Fruit fly (Drosophila melanogaster): Measurements from ENCODE around the gene CG13733.

Gene CG13733

dm6 chr3L:17433555-17433954, 45.2 kb downstream of the CG13733 start, which contains the start of the genes Coq4 and CG32176 (continued):
- peak; percentile 92 for TF ChIP-seq CG10431 (GFP tag; optimal IDR thresholded peaks at IDR 0.05)
- TF ChIP-seq CG10462 (GFP tag; optimal IDR thresholded peaks at IDR 0.05) = peak; percentile 98
- TF ChIP-seq Dref (GFP tag; IDR thresholded peaks at IDR 0.05) = peak; percentile 47
- TF ChIP-seq B-H2 (GFP tag; optimal IDR thresholded peaks at IDR 0.05) = peak; percentile 98
- TF ChIP-seq CG10147 (GFP tag; optimal IDR thresholded peaks at IDR 0.05) = peak; percentile 94
- TF ChIP-seq Atf3 (GFP tag; optimal IDR thresholded peaks at IDR 0.05) = peak; percentile 98
- no peak for TF ChIP-seq yki (optimal IDR thresholded peaks at IDR 0.05)
- peak; percentile 98 for TF ChIP-seq CG1603 (tag; optimal IDR thresholded peaks at IDR 0.05)
- TF ChIP-seq sisA (GFP tag; IDR thresholded peaks at IDR 0.05) = peak; percentile 99
- peak; percentile 30 to 97 for TF ChIP-seq eve (GFP tag; optimal IDR thresholded peaks at IDR 0.05)
- no peak for TF ChIP-seq Kr (GFP tag; optimal IDR thresholded peaks at IDR 0.05)
- peak; percentile 97 for TF ChIP-seq CG17361 (GFP tag; IDR thresholded peaks at IDR 0.05)
- TF ChIP-seq CG11504 (tag; optimal IDR thresholded peaks at IDR 0.05) = peak; percentile 96
- TF ChIP-seq D (optimal IDR thresholded peaks at IDR 0.05) = no peak
- TF ChIP-seq D (GFP tag; optimal IDR thresholded peaks at IDR 0.05) = peak; percentile 96
- peak; percentile 89 for TF ChIP-seq scrt (GFP tag; optimal IDR thresholded peaks at IDR 0.05)
- peak; percentile 91 for TF ChIP-seq odd (GFP tag; optimal IDR thresholded peaks at IDR 0.05)
- peak; percentile 95 for TF ChIP-seq emc (GFP tag; optimal IDR thresholded peaks at IDR 0.05)
- no peak for TF ChIP-seq Hr39 (optimal IDR thresholded peaks at IDR 0.05)
- peak; percentile 98 for TF ChIP-seq H2.0 (GFP tag; IDR thresholded peaks at IDR 0.05)
- peak; percentile 99 for TF ChIP-seq pum (GFP tag; optimal IDR thresholded peaks at IDR 0.05)
- TF ChIP-seq Lhr (GFP tag; optimal IDR thresholded peaks at IDR 0.05) = peak; percentile 91
- peak; percentile 94 for TF ChIP-seq CG7357 (GFP tag; IDR thresholded peaks at IDR 0.05)
- TF ChIP-seq amos (GFP tag; IDR thresholded peaks at IDR 0.05; ENCODE audit: partially characterized antibody) = peak; percentile 49; the same call in 1 of the 2 replicates
- TF ChIP-seq crc (GFP tag; optimal IDR thresholded peaks at IDR 0.05) = peak; percentile 98
- TF ChIP-seq Ets65A (GFP tag) = peak; percentile 100
- peak; percentile 97 for TF ChIP-seq CG18476 (GFP tag; optimal IDR thresholded peaks at IDR 0.05)
- TF ChIP-seq CoRest (tag; optimal IDR thresholded peaks at IDR 0.05) = peak; percentile 98
- peak; percentile 78 for TF ChIP-seq abd-A (tag; optimal IDR thresholded peaks at IDR 0.05)
- peak; percentile 88 for TF ChIP-seq CG2116 (GFP tag; optimal IDR thresholded peaks at IDR 0.05)
- peak; percentile 91 for TF ChIP-seq fd64A (GFP tag; optimal IDR thresholded peaks at IDR 0.05)
- peak; percentile 95 for TF ChIP-seq Ets97D (GFP tag; optimal IDR thresholded peaks at IDR 0.05)
- peak; percentile 82 for TF ChIP-seq ftz-f1 (GFP tag; optimal IDR thresholded peaks at IDR 0.05)
- peak; percentile 98 for TF ChIP-seq bcd (GFP tag; optimal IDR thresholded peaks at IDR 0.05)
- peak; percentile 98 for TF ChIP-seq wdn (GFP tag; IDR thresholded peaks at IDR 0.05)
- TF ChIP-seq Fer2 (tag; optimal IDR thresholded peaks at IDR 0.05) = peak; percentile 97
- TF ChIP-seq aop (GFP tag; IDR thresholded peaks at IDR 0.05) = peak; percentile 96
- no peak for TF ChIP-seq cg (GFP tag; optimal IDR thresholded peaks at IDR 0.05)
- peak; percentile 98 for TF ChIP-seq NC2β (GFP tag; optimal IDR thresholded peaks at IDR 0.05)
- TF ChIP-seq seq (GFP tag; IDR thresholded peaks at IDR 0.05) = peak; percentile 97
- peak; percentile 97 for TF ChIP-seq jing (GFP tag; optimal IDR thresholded peaks at IDR 0.05)
- TF ChIP-seq CG6683 (GFP tag; optimal IDR thresholded peaks at IDR 0.05) = peak; percentile 90
- TF ChIP-seq CG13775 (GFP tag; optimal IDR thresholded peaks at IDR 0.05) = peak; percentile 99
- peak; percentile 79 for TF ChIP-seq CG13287 (GFP tag; IDR thresholded peaks at IDR 0.05; ENCODE audit: partially characterized antibody)
- TF ChIP-seq Dll (GFP tag; IDR thresholded peaks at IDR 0.05; ENCODE audit: partially characterized antibody) = peak; percentile 65; the same call in 3 of the 4 replicates
- TF ChIP-seq chif (GFP tag; optimal IDR thresholded peaks at IDR 0.05) = peak; percentile 98 to 99
- TF ChIP-seq Oli (tag; optimal IDR thresholded peaks at IDR 0.05) = peak; percentile 97
- TF ChIP-seq Adf1 (GFP tag; IDR thresholded peaks at IDR 0.05) = peak; percentile 86
- TF ChIP-seq slou (GFP tag; optimal IDR thresholded peaks at IDR 0.05) = peak; percentile 98
- peak; percentile 96 for TF ChIP-seq CG10543 (GFP tag; optimal IDR thresholded peaks at IDR 0.05)
- TF ChIP-seq wek (GFP tag; optimal IDR thresholded peaks at IDR 0.05) = peak; percentile 89
- TF ChIP-seq CG13624 (GFP tag; optimal IDR thresholded peaks at IDR 0.05) = peak; percentile 98
